Worm (Caenorhabditis elegans) whole organism, L3 larva: ENCODE results near the gene noca-1.

ENCODE experiments used
- egl-27 ChIP-seq: sonication (generic microtip); optimal IDR thresholded peaks from 4 replicates; lab custom pipeline; 2017; ENCODE audit warnings: missing biosample characterization, missing genetic modification reagents, missing genetic modification characterization
- elt-3 ChIP-seq, 3 experiments: fragments of 150-350 bp in 1 of 3; sonication (generic microtip) in 2 of 3; optimal IDR thresholded peaks; 2 replicates in 2 of 3; 4 replicates in 1 of 3; lab custom pipeline; 2014 to 2017; ENCODE audit warnings: missing biosample characterization in 3 of 3, missing genetic modification characterization in 3 of 3
- fkh-10 ChIP-seq: sonication (generic microtip); optimal IDR thresholded peaks from 2 replicates; lab custom pipeline; 2017; ENCODE audit warnings: missing biosample characterization, missing genetic modification reagents, missing genetic modification characterization
- jun-1 ChIP-seq: fragments of 150-350 bp; optimal IDR thresholded peaks from 2 replicates; lab custom pipeline; 2014; ENCODE audit warnings: missing biosample characterization, missing genetic modification reagents, missing genetic modification characterization
- nhr-77 ChIP-seq: fragments of 150-350 bp; optimal IDR thresholded peaks from 2 replicates; lab custom pipeline; 2014; ENCODE audit warnings: missing biosample characterization, missing genetic modification characterization
- snpc-4 ChIP-seq: fragments of 150-350 bp; optimal IDR thresholded peaks from 2 replicates; lab custom pipeline; 2014; ENCODE audit warnings: missing biosample characterization, missing genetic modification characterization
- ztf-11 ChIP-seq: fragments of 150-350 bp; optimal IDR thresholded peaks from 2 replicates; lab custom pipeline; 2014; ENCODE audit warnings: missing biosample characterization, missing genetic modification characterization

- TF ChIP-seq ztf-11 (tag; lab: Kevin White, UChicago) (no peak), fkh-10 (GFP tag; lab: Kevin White, UChicago) (no peak), egl-27 (tag; lab: Kevin White, UChicago) (no peak), snpc-4 (tag; lab: Kevin White, UChicago) (no peak), jun-1 (tag; lab: Kevin White, UChicago) (no peak), elt-3 (tag; optimal IDR thresholded peaks at IDR 0.05; lab: Kevin White, UChicago) (no peak), nhr-77 (tag; lab: Kevin White, UChicago) (no peak)
Observed at ce11 chrV:13185384-13185783, 32.7 kb downstream of the noca-1 start, which contains the start of gene sri-6.
